Worm (Caenorhabditis elegans) whole organism, midembryonic: Measurements from ENCODE around the gene ZK829.7.

Experiments
- T22C8.4 ChIP-seq: fragments of 200-800 bp; sonication (Bioruptor generic); IDR thresholded peaks from 2 replicates; pipeline ENCODE4 v1.3.6; 2022; ENCODE audit warnings: missing genetic modification characterization, missing compliant biosample characterization
- cog-1 ChIP-seq: sonication (generic microtip); optimal IDR thresholded peaks from 2 replicates; lab custom pipeline; 2016; ENCODE audit warnings: missing genetic modification characterization, missing compliant biosample characterization
- flt-1 ChIP-seq: fragments of 200-800 bp; sonication (Bioruptor generic); IDR thresholded peaks from 2 replicates; pipeline ENCODE4 v1.3.6; 2022; ENCODE audit warnings: missing genetic modification characterization, missing compliant biosample characterization
- ref-1 ChIP-seq: fragments of 200-800 bp; sonication (Bioruptor generic); conservative IDR thresholded peaks from 2 replicates; pipeline ENCODE4 v1.3.6; 2022; ENCODE audit warnings: missing genetic modification reagents, missing genetic modification characterization, missing compliant biosample characterization
- ztf-23 ChIP-seq: fragments of 200-800 bp; sonication (Bioruptor generic); IDR thresholded peaks from 2 replicates; pipeline ENCODE4 v1.3.6; 2022; ENCODE audit warnings: missing genetic modification reagents, missing genetic modification characterization, missing compliant biosample characterization

- no peak for TF ChIP-seq cog-1 (tag; lab: Kevin White, UChicago)
- no peak for TF ChIP-seq flt-1 (GFP tag; lab: Robert Waterston, UW)
- no peak for TF ChIP-seq ref-1 (GFP tag; lab: Robert Waterston, UW)
- no peak for TF ChIP-seq ztf-23 (GFP tag; lab: Robert Waterston, UW)
- TF ChIP-seq T22C8.4 (GFP tag; lab: Robert Waterston, UW): no peak
Observed at ce11 chrIV:11937087-11937486, 24.2 kb downstream of the ZK829.7 start, which contains the start of gene slc-5A12.
